Fruit fly (Drosophila melanogaster): ENCODE measurements around the gene SmE.

Gene SmE

DNA sequence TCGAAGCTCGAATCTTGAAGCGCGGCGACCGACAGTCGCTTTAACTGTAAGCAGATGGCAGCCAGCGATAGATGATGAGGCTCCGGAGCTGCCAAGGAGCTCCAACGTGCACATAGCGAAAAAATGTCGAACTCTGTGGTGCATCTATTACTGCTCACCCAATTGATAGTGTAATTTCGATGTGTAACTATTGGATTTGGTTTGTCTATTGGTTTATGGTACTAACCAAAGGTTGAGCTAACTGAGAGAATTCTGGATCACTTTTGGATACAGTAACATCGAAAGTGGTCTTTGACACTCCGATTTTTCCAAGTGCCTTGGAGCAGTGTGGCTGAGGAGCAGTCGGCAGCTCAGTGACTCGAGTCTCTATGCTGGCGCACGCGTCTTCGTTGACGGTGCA is 13.3 kb upstream of the SmE start:
- TF ChIP-seq ovo (GFP tag; optimal IDR thresholded peaks at IDR 0.05) (no peak), CG12768 (GFP tag; optimal IDR thresholded peaks at IDR 0.05) (no peak), CG5204 (GFP tag; optimal IDR thresholded peaks at IDR 0.05) (no peak), tj (GFP tag; optimal IDR thresholded peaks at IDR 0.05) (no peak), cnc (optimal IDR thresholded peaks at IDR 0.05) (no peak), CG7101 (tag; optimal IDR thresholded peaks at IDR 0.05) (no peak), Clk (GFP tag; optimal IDR thresholded peaks at IDR 0.05) (no peak), toe (GFP tag; optimal IDR thresholded peaks at IDR 0.05) (no peak), pad (GFP tag; optimal IDR thresholded peaks at IDR 0.05) (no peak)

dm6 chr2L:7897245-7897644 is 12.0 kb upstream of the SmE start:
- TF ChIP-seq CG14711 (tag; optimal IDR thresholded peaks at IDR 0.05): no peak
- TF ChIP-seq toe (GFP tag; optimal IDR thresholded peaks at IDR 0.05): no peak
- no peak for TF ChIP-seq tj (GFP tag; optimal IDR thresholded peaks at IDR 0.05)
- no peak for TF ChIP-seq CG33017 (tag; optimal IDR thresholded peaks at IDR 0.05)
- no peak for TF ChIP-seq CG11617 (GFP tag; optimal IDR thresholded peaks at IDR 0.05)
- no peak for TF ChIP-seq CG7101 (tag; optimal IDR thresholded peaks at IDR 0.05)
- TF ChIP-seq CG5204 (GFP tag; optimal IDR thresholded peaks at IDR 0.05): no peak
- no peak for TF ChIP-seq ovo (GFP tag; optimal IDR thresholded peaks at IDR 0.05)
- no peak for TF ChIP-seq bab1 (GFP tag; optimal IDR thresholded peaks at IDR 0.05)
- no peak for TF ChIP-seq CG1620 (GFP tag; optimal IDR thresholded peaks at IDR 0.05)
- TF ChIP-seq Crg-1 (GFP tag; optimal IDR thresholded peaks at IDR 0.05): no peak
- no peak for TF ChIP-seq cic (GFP tag; optimal IDR thresholded peaks at IDR 0.05)
- TF ChIP-seq CG12768 (GFP tag; optimal IDR thresholded peaks at IDR 0.05): no peak
- no peak for TF ChIP-seq cnc (optimal IDR thresholded peaks at IDR 0.05)
- no peak for TF ChIP-seq Mnt (GFP tag; optimal IDR thresholded peaks at IDR 0.05)

- TF ChIP-seq CG33017 (tag; optimal IDR thresholded peaks at IDR 0.05): no peak
- peak; percentile 13 for TF ChIP-seq CG1620 (GFP tag; optimal IDR thresholded peaks at IDR 0.05)
- TF ChIP-seq CG5204 (GFP tag; optimal IDR thresholded peaks at IDR 0.05): peak; percentile 8
- TF ChIP-seq bab1 (GFP tag; optimal IDR thresholded peaks at IDR 0.05): peak; percentile 50
These were observed 5.4 kb upstream of the SmE start, which contains the start of gene Spn28Db for dm6 chr2L:7890654-7891114. Gene Spn28Db (minus strand): TSS chr2L:7890704.

dm6 chr2L:7889029-7889428 is 3.8 kb upstream of the SmE start, which contains the start of gene Spn28Da:
Gene Spn28Da (minus strand): TSS chr2L:7889129.
- TF ChIP-seq CG12768 (GFP tag; optimal IDR thresholded peaks at IDR 0.05): no peak
- TF ChIP-seq cnc (optimal IDR thresholded peaks at IDR 0.05): no peak
- no peak for TF ChIP-seq bab1 (GFP tag; optimal IDR thresholded peaks at IDR 0.05)
- TF ChIP-seq pad (GFP tag; optimal IDR thresholded peaks at IDR 0.05): no peak
- TF ChIP-seq CG1620 (GFP tag; optimal IDR thresholded peaks at IDR 0.05): no peak
- TF ChIP-seq CG7045 (GFP tag; optimal IDR thresholded peaks at IDR 0.05): no peak
- TF ChIP-seq ovo (GFP tag; optimal IDR thresholded peaks at IDR 0.05): no peak
- TF ChIP-seq toe (GFP tag; optimal IDR thresholded peaks at IDR 0.05): no peak
- no peak for TF ChIP-seq kay (GFP tag; ENCODE audit: borderline replicate concordance)
- no peak for TF ChIP-seq CG14711 (tag; optimal IDR thresholded peaks at IDR 0.05)
- TF ChIP-seq Crg-1 (GFP tag; optimal IDR thresholded peaks at IDR 0.05): no peak
- TF ChIP-seq CG5204 (GFP tag; optimal IDR thresholded peaks at IDR 0.05): no peak
- TF ChIP-seq Clk (GFP tag; optimal IDR thresholded peaks at IDR 0.05): no peak
- no peak for TF ChIP-seq Mnt (GFP tag; optimal IDR thresholded peaks at IDR 0.05)
- no peak for TF ChIP-seq CG7101 (tag; optimal IDR thresholded peaks at IDR 0.05)
- TF ChIP-seq tj (GFP tag; optimal IDR thresholded peaks at IDR 0.05): no peak
- no peak for TF ChIP-seq CG33017 (tag; optimal IDR thresholded peaks at IDR 0.05)
- no peak for TF ChIP-seq CG11617 (GFP tag; optimal IDR thresholded peaks at IDR 0.05)
- no peak for TF ChIP-seq cic (GFP tag; optimal IDR thresholded peaks at IDR 0.05)

dm6 chr2L:7887333-7887732 is 2.1 kb upstream of the SmE start, which contains the start of gene CG7102:
Gene CG7102 (minus strand): TSS chr2L:7887513.
- TF ChIP-seq CG14711 (tag; optimal IDR thresholded peaks at IDR 0.05) (no peak), Hr96 (GFP tag; optimal IDR thresholded peaks at IDR 0.05) (no peak), bab1 (GFP tag; optimal IDR thresholded peaks at IDR 0.05) (no peak), ovo (GFP tag; optimal IDR thresholded peaks at IDR 0.05) (no peak), CG11617 (GFP tag; optimal IDR thresholded peaks at IDR 0.05) (no peak), kay (GFP tag; ENCODE audit: borderline replicate concordance) (no peak), CG7045 (GFP tag; optimal IDR thresholded peaks at IDR 0.05) (no peak), CG5204 (GFP tag; optimal IDR thresholded peaks at IDR 0.05) (no peak), cnc (optimal IDR thresholded peaks at IDR 0.05) (no peak), CG33017 (tag; optimal IDR thresholded peaks at IDR 0.05) (no peak), tj (GFP tag; optimal IDR thresholded peaks at IDR 0.05) (no peak), cic (GFP tag; optimal IDR thresholded peaks at IDR 0.05) (no peak)

dm6 chr2L:7885952-7886351 is 702 bp upstream of the SmE start:
- TF ChIP-seq Mnt (GFP tag; optimal IDR thresholded peaks at IDR 0.05) (peak; percentile 46), CG12768 (GFP tag; optimal IDR thresholded peaks at IDR 0.05) (no peak), CG11617 (GFP tag; optimal IDR thresholded peaks at IDR 0.05) (peak; percentile 54)

- TF ChIP-seq bab1 (GFP tag; optimal IDR thresholded peaks at IDR 0.05): no peak
- TF ChIP-seq Hr96 (GFP tag; optimal IDR thresholded peaks at IDR 0.05): no peak
- TF ChIP-seq pad (GFP tag; optimal IDR thresholded peaks at IDR 0.05): no peak
- no peak for TF ChIP-seq CG7101 (tag; optimal IDR thresholded peaks at IDR 0.05)
- no peak for TF ChIP-seq Clk (GFP tag; optimal IDR thresholded peaks at IDR 0.05)
- TF ChIP-seq CG14711 (tag; optimal IDR thresholded peaks at IDR 0.05): no peak
These were observed 4.8 kb downstream of the SmE start for dm6 chr2L:7880458-7880857.
